Fruit fly (Drosophila melanogaster): ENCODE data around the gene CG32407.

CG32407 gene

dm6 chr3L:5881310-5882208, 40.3 kb upstream of the CG32407 start (continued):
- peak; percentile 36 for TF ChIP-seq cato (GFP tag; optimal IDR thresholded peaks at IDR 0.05; ENCODE audit: borderline replicate concordance)
- TF ChIP-seq Blimp-1 (GFP tag; optimal IDR thresholded peaks at IDR 0.05): no peak
- TF ChIP-seq CG10321 (GFP tag; IDR thresholded peaks at IDR 0.05): peak; percentile 31; the same call in 1 of the 2 replicates
- TF ChIP-seq lab (GFP tag; optimal IDR thresholded peaks at IDR 0.05): no peak
- TF ChIP-seq gsb (GFP tag; IDR thresholded peaks at IDR 0.05): no peak
- TF ChIP-seq Hand (GFP tag; optimal IDR thresholded peaks at IDR 0.05): peak; percentile 53
- peak; percentile 38 for TF ChIP-seq HLH54F (GFP tag; optimal IDR thresholded peaks at IDR 0.05)
- no peak for TF ChIP-seq gt (GFP tag; IDR thresholded peaks at IDR 0.05)
- no peak for TF ChIP-seq ase (GFP tag; IDR thresholded peaks at IDR 0.05)
- no peak for TF ChIP-seq luna (GFP tag; optimal IDR thresholded peaks at IDR 0.05)
- TF ChIP-seq Antp (GFP tag; optimal IDR thresholded peaks at IDR 0.05): no peak
- TF ChIP-seq CG9797 (GFP tag; optimal IDR thresholded peaks at IDR 0.05): no peak
- TF ChIP-seq CG13296 (GFP tag; optimal IDR thresholded peaks at IDR 0.05): no peak
- TF ChIP-seq CG5180 (GFP tag; optimal IDR thresholded peaks at IDR 0.05): no peak
- TF ChIP-seq al (GFP tag; IDR thresholded peaks at IDR 0.05): no peak
- no peak for TF ChIP-seq fru (optimal IDR thresholded peaks at IDR 0.05)
- no peak for TF ChIP-seq CG2120 (GFP tag; optimal IDR thresholded peaks at IDR 0.05)
- TF ChIP-seq psq (GFP tag; optimal IDR thresholded peaks at IDR 0.05): no peak
- no peak for TF ChIP-seq CG11093 (GFP tag; IDR thresholded peaks at IDR 0.05)
- no peak for TF ChIP-seq CG17361 (GFP tag; IDR thresholded peaks at IDR 0.05)
- no peak for TF ChIP-seq Gsc (GFP tag; IDR thresholded peaks at IDR 0.05)
- peak; percentile 87 for TF ChIP-seq Nf-YC (tag; optimal IDR thresholded peaks at IDR 0.05)
- peak in 1 of 2 experiments; percentile 7 for TF ChIP-seq crp (GFP tag; optimal IDR thresholded peaks at IDR 0.05)
- no peak for TF ChIP-seq tin (GFP tag; optimal IDR thresholded peaks at IDR 0.05)
- TF ChIP-seq ab (GFP tag; optimal IDR thresholded peaks at IDR 0.05): no peak
- no peak for TF ChIP-seq jigr1 (GFP tag; IDR thresholded peaks at IDR 0.05)
- no peak for TF ChIP-seq Ptx1 (GFP tag; IDR thresholded peaks at IDR 0.05)
- no peak for TF ChIP-seq CG10565 (GFP tag; optimal IDR thresholded peaks at IDR 0.05)
- TF ChIP-seq CG4404 (GFP tag; IDR thresholded peaks at IDR 0.05): no peak
- TF ChIP-seq chif (GFP tag; optimal IDR thresholded peaks at IDR 0.05): peak; percentile 50 to 63
- TF ChIP-seq Camta (GFP tag; optimal IDR thresholded peaks at IDR 0.05): peak; percentile 55
- TF ChIP-seq CG6854 (GFP tag; optimal IDR thresholded peaks at IDR 0.05): no peak
- no peak for TF ChIP-seq ssp (GFP tag; IDR thresholded peaks at IDR 0.05)
- TF ChIP-seq pros (GFP tag; optimal IDR thresholded peaks at IDR 0.05): no peak
- TF ChIP-seq CG17912 (GFP tag; optimal IDR thresholded peaks at IDR 0.05): no peak
- TF ChIP-seq GATAe (GFP tag; conservative IDR thresholded peaks at IDR 0.05): no peak
- TF ChIP-seq Elba2 (GFP tag; optimal IDR thresholded peaks at IDR 0.05): peak; percentile 12
- no peak for TF ChIP-seq MTF-1 (GFP tag; optimal IDR thresholded peaks at IDR 0.05; ENCODE audit: borderline replicate concordance)
- no peak for TF ChIP-seq Dad (GFP tag; optimal IDR thresholded peaks at IDR 0.05)
- no peak for TF ChIP-seq Dbx (GFP tag; IDR thresholded peaks at IDR 0.05)
- no peak for TF ChIP-seq CG10654 (GFP tag; optimal IDR thresholded peaks at IDR 0.05)
- no peak for TF ChIP-seq H15 (GFP tag; IDR thresholded peaks at IDR 0.05)
- TF ChIP-seq CG15269 (tag; optimal IDR thresholded peaks at IDR 0.05): no peak
- TF ChIP-seq CG12769 (tag; optimal IDR thresholded peaks at IDR 0.05): no peak
- no peak for TF ChIP-seq Scr (GFP tag; IDR thresholded peaks at IDR 0.05; ENCODE audit: partially characterized antibody)
- TF ChIP-seq CG17328 (GFP tag; IDR thresholded peaks at IDR 0.05): peak; percentile 75
- peak; percentile 71 for TF ChIP-seq CG13424 (tag; optimal IDR thresholded peaks at IDR 0.05)
- TF ChIP-seq dysf (GFP tag; IDR thresholded peaks at IDR 0.05): 0 out of 3 replicates have a peak, but pooled peaks have one; percentile 16
- no peak for TF ChIP-seq CkIIα-i1 (GFP tag; IDR thresholded peaks at IDR 0.05)
- peak; percentile 49 for TF ChIP-seq Sox102F (GFP tag; optimal IDR thresholded peaks at IDR 0.05)

Measured in whole organism, embryonic.